Worm (Caenorhabditis elegans) whole organism, late embryonic: ENCODE results near the gene col-111.
A peak's percentile ranks its signal among the peaks of the same experiment; 100 is the strongest.
"Not testable (repeated sequence)": the region's sequence is repeated elsewhere in the genome, so short reads cannot be mapped to it uniquely, and the experiment has no call there.

ENCODE experiments used
- ahr-1 ChIP-seq: sonication (generic microtip); optimal IDR thresholded peaks from 2 replicates; lab custom pipeline; 2016; ENCODE audit warnings: missing genetic modification characterization, missing compliant biosample characterization
- ceh-14 ChIP-seq: sonication (generic microtip); optimal IDR thresholded peaks from 2 replicates; lab custom pipeline; 2016; ENCODE audit warnings: missing genotype, missing genetic modification characterization, missing compliant biosample characterization
- ceh-22 ChIP-seq: sonication (generic microtip); optimal IDR thresholded peaks from 2 replicates; lab custom pipeline; 2017; ENCODE audit warnings: missing biosample characterization, missing genetic modification characterization
- dve-1 ChIP-seq: sonication (generic microtip); optimal IDR thresholded peaks from 2 replicates; lab custom pipeline; 2017; ENCODE audit warnings: antibody characterized with exemption, mild to moderate bottlenecking, missing genetic modification characterization, missing compliant biosample characterization
- fkh-10 ChIP-seq: fragments of 150-350 bp; optimal IDR thresholded peaks from 2 replicates; lab custom pipeline; 2014; ENCODE audit warnings: missing biosample characterization, missing genetic modification reagents, missing genetic modification characterization
- mec-3 ChIP-seq: sonication (generic microtip); optimal IDR thresholded peaks from 2 replicates; lab custom pipeline; 2016; ENCODE audit warnings: borderline replicate concordance, missing genetic modification characterization, missing compliant biosample characterization
- nhr-11 ChIP-seq: fragments of 150-350 bp; optimal IDR thresholded peaks from 2 replicates; lab custom pipeline; 2014; ENCODE audit warnings: missing biosample characterization, missing genetic modification characterization
- pag-3 ChIP-seq: sonication (generic microtip); optimal IDR thresholded peaks from 2 replicates; lab custom pipeline; 2016; ENCODE audit warnings: missing compliant biosample characterization, missing genetic modification characterization, borderline replicate concordance
- pha-4 ChIP-seq: fragments of 150-350 bp; optimal IDR thresholded peaks from 2 replicates; lab custom pipeline; 2018; ENCODE audit warnings: missing biosample characterization, missing genetic modification reagents, missing genetic modification characterization
- sdc-2 ChIP-seq: sonication (generic microtip); optimal IDR thresholded peaks from 2 replicates; lab custom pipeline; 2016; ENCODE audit warnings: missing genotype, missing genetic modification characterization, missing compliant biosample characterization
- unc-3 ChIP-seq, 2 experiments: fragments of 200-800 bp in 1 of 2; sonication (Bioruptor generic) in 1 of 2; sonication (generic microtip) in 1 of 2; conservative IDR thresholded peaks in 1 of 2; optimal IDR thresholded peaks in 1 of 2; 2 replicates each; pipeline versions ENCODE4 v1.3.6 to Lab custom; 2016 to 2022; ENCODE audit warnings: missing compliant biosample characterization in 2 of 2, missing genetic modification characterization in 2 of 2, missing genetic modification reagents in 1 of 2
- unc-42 ChIP-seq: sonication (generic microtip); optimal IDR thresholded peaks from 2 replicates; lab custom pipeline; 2016; ENCODE audit warnings: missing genotype, missing genetic modification characterization, missing compliant biosample characterization

DNA sequence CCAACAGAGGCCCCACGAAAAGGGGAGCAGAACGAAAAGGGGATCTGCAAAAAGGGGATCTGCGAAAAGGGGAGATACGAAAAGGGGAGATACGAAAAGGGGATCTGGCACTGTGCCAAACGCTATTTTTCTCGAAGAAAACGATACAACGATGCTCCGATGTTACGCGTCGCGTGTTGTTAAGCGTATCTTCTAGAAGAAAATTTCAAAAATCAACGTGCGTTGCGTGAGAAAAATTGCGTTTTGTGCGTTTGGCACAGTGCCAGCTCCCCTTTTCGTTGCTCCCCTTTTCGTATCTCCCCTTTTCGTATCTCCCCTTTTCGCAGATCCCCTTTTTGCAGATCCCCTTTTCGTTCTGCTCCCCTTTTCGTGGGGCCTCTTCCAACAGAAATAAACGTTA, 44.3 kb upstream of the col-111 start:
- TF ChIP-seq sdc-2 (tag; lab: Kevin White, UChicago); ahr-1 (tag; lab: Kevin White, UChicago); pag-3 (tag; lab: Kevin White, UChicago); pha-4 (tag; lab: Kevin White, UChicago); unc-42 (tag; lab: Kevin White, UChicago); dve-1; nhr-11 (tag; lab: Kevin White, UChicago); ceh-22; unc-3 (GFP tag; conservative IDR thresholded peaks at IDR 0.05; lab: Robert Waterston, UW); unc-3 (tag; optimal IDR thresholded peaks at IDR 0.05; lab: Kevin White, UChicago); fkh-10 (GFP tag; lab: Kevin White, UChicago); mec-3 (tag; lab: Kevin White, UChicago): not testable (repeated sequence)
- TF ChIP-seq ceh-14 (tag; lab: Kevin White, UChicago): peak; percentile 77
